Worm (Caenorhabditis elegans) whole organism, young adult: ENCODE data around the gene F08F8.6.

ENCODE experiments used
- B0336.3 ChIP-seq: fragments of 200-800 bp; sonication (Bioruptor generic); IDR thresholded peaks from 2 replicates; pipeline ENCODE4 v1.3.6; 2022; ENCODE audit warnings: missing genetic modification characterization, missing compliant biosample characterization
- C17E4.6 ChIP-seq: fragments of 200-800 bp; sonication (Bioruptor generic); IDR thresholded peaks from 2 replicates; pipeline ENCODE4 v1.3.6; 2022; ENCODE audit warnings: missing genetic modification reagents, missing genetic modification characterization, missing compliant biosample characterization
- F22D6.2 ChIP-seq: sonication (generic microtip); optimal IDR thresholded peaks from 2 replicates; lab custom pipeline; 2016; ENCODE audit warnings: mild to moderate bottlenecking, missing genetic modification characterization, missing compliant biosample characterization
- F52B5.7 ChIP-seq: sonication (generic microtip); optimal IDR thresholded peaks from 2 replicates; lab custom pipeline; 2016; ENCODE audit warnings: mild to moderate bottlenecking, missing genetic modification characterization, missing compliant biosample characterization
- F55B11.4 ChIP-seq: sonication (generic microtip); optimal IDR thresholded peaks from 2 replicates; lab custom pipeline; 2016; ENCODE audit warnings: missing compliant biosample characterization, missing genetic modification characterization, borderline replicate concordance; ENCODE audit not compliant: insufficient read depth
- F57A8.1 ChIP-seq: fragments of 200-800 bp; sonication (Bioruptor generic); optimal IDR thresholded peaks from 2 replicates; lab custom pipeline; 2018; ENCODE audit warnings: mild to moderate bottlenecking, missing genetic modification characterization, moderate library complexity, missing compliant biosample characterization
- T26A5.8 ChIP-seq: sonication (generic microtip); optimal IDR thresholded peaks from 2 replicates; lab custom pipeline; 2016; ENCODE audit warnings: missing genetic modification characterization, missing compliant biosample characterization
- Y95B8A.8 ChIP-seq: fragments of 200-800 bp; sonication (Bioruptor generic); IDR thresholded peaks from 2 replicates; pipeline ENCODE4 v1.3.6; 2022; ENCODE audit warnings: missing genetic modification reagents, missing genetic modification characterization, missing compliant biosample characterization
- aptf-2 ChIP-seq: fragments of 200-800 bp; sonication (Bioruptor generic); conservative IDR thresholded peaks from 2 replicates; pipeline ENCODE4 v1.3.6; 2022; ENCODE audit warnings: missing genetic modification reagents, missing genetic modification characterization, missing compliant biosample characterization
- atf-7 ChIP-seq: sonication (generic microtip); optimal IDR thresholded peaks from 2 replicates; lab custom pipeline; 2017; ENCODE audit warnings: mild to moderate bottlenecking, missing genetic modification characterization, missing compliant biosample characterization
- attf-6 ChIP-seq: fragments of 200-800 bp; sonication (Bioruptor generic); IDR thresholded peaks from 2 replicates; pipeline ENCODE4 v1.3.6; 2022; ENCODE audit warnings: missing genetic modification reagents, missing genetic modification characterization, missing compliant biosample characterization
- bed-1 ChIP-seq: fragments of 200-800 bp; sonication (Bioruptor generic); IDR thresholded peaks from 2 replicates; pipeline ENCODE4 v1.3.6; 2022; ENCODE audit warnings: missing genetic modification reagents, missing genetic modification characterization, missing compliant biosample characterization
- ccch-3 ChIP-seq: fragments of 200-800 bp; sonication (Bioruptor generic); optimal IDR thresholded peaks from 2 replicates; lab custom pipeline; 2018; ENCODE audit warnings: mild to moderate bottlenecking, missing genetic modification characterization, missing compliant biosample characterization
- cebp-2 ChIP-seq: fragments of 200-800 bp; sonication (Bioruptor generic); IDR thresholded peaks from 2 replicates; pipeline ENCODE4 v1.3.6; 2022; ENCODE audit warnings: missing genetic modification characterization, missing compliant biosample characterization
- ceh-27 ChIP-seq: fragments of 200-800 bp; sonication (Bioruptor generic); optimal IDR thresholded peaks from 2 replicates; lab custom pipeline; 2018; ENCODE audit warnings: mild to moderate bottlenecking, missing genetic modification characterization, moderate library complexity, missing compliant biosample characterization
- ceh-40 ChIP-seq: fragments of 200-800 bp; sonication (Bioruptor generic); IDR thresholded peaks from 2 replicates; pipeline ENCODE4 v1.3.6; 2022; ENCODE audit warnings: missing genetic modification characterization, missing compliant biosample characterization
- ceh-58 ChIP-seq: fragments of 200-800 bp; sonication (Bioruptor generic); IDR thresholded peaks from 2 replicates; pipeline ENCODE4 v1.3.6; 2022; ENCODE audit warnings: missing genetic modification characterization, missing compliant biosample characterization
- ceh-91 ChIP-seq: fragments of 200-800 bp; sonication (Bioruptor generic); IDR thresholded peaks from 2 replicates; pipeline ENCODE4 v1.3.6; 2022; ENCODE audit warnings: missing genetic modification reagents, missing genetic modification characterization, missing compliant biosample characterization
- die-1 ChIP-seq: sonication (generic microtip); optimal IDR thresholded peaks from 2 replicates; lab custom pipeline; 2016; ENCODE audit warnings: missing genotype, mild to moderate bottlenecking, missing genetic modification characterization, missing compliant biosample characterization
- dox-1 ChIP-seq: fragments of 200-800 bp; sonication (Bioruptor generic); IDR thresholded peaks from 2 replicates; pipeline ENCODE4 v1.3.6; 2022; ENCODE audit warnings: missing genetic modification reagents, missing genetic modification characterization, missing compliant biosample characterization
- dpff-1 ChIP-seq: sonication (generic microtip); optimal IDR thresholded peaks from 2 replicates; lab custom pipeline; 2017; ENCODE audit warnings: mild to moderate bottlenecking, missing genetic modification characterization, missing compliant biosample characterization
- hmg-1.2 ChIP-seq: fragments of 200-800 bp; sonication (Bioruptor generic); IDR thresholded peaks from 2 replicates; pipeline ENCODE4 v1.3.6; 2022; ENCODE audit warnings: missing genetic modification reagents, missing genetic modification characterization, missing compliant biosample characterization
- hmg-20 ChIP-seq: fragments of 200-800 bp; sonication (Bioruptor generic); IDR thresholded peaks from 2 replicates; pipeline ENCODE4 v1.3.6; 2022; ENCODE audit warnings: missing genetic modification reagents, missing genetic modification characterization, missing compliant biosample characterization
- lag-1 ChIP-seq: fragments of 200-800 bp; sonication (Bioruptor generic); IDR thresholded peaks from 2 replicates; pipeline ENCODE4 v1.3.6; 2022; ENCODE audit warnings: missing genetic modification reagents, missing genetic modification characterization, missing compliant biosample characterization
- lin-35 ChIP-seq, 3 experiments: fragments of 150-350 bp in 2 of 3; sonication (generic microtip) in 1 of 3; optimal IDR thresholded peaks; 2 replicates each; lab custom pipeline; 2014 to 2018; ENCODE audit warnings: missing biosample characterization in 3 of 3, missing genetic modification characterization in 3 of 3, missing genetic modification reagents in 3 of 3
- lin-40 ChIP-seq: sonication (generic microtip); optimal IDR thresholded peaks from 2 replicates; lab custom pipeline; 2016; ENCODE audit warnings: missing genetic modification characterization, mild to moderate bottlenecking, missing compliant biosample characterization, missing genotype, missing genetic modification reagents
- lin-54 ChIP-seq: fragments of 200-800 bp; sonication (Bioruptor generic); optimal IDR thresholded peaks from 2 replicates; lab custom pipeline; 2018; ENCODE audit warnings: mild to moderate bottlenecking, missing genetic modification characterization, missing compliant biosample characterization
- madf-6 ChIP-seq: fragments of 200-800 bp; sonication (Bioruptor generic); IDR thresholded peaks from 2 replicates; pipeline ENCODE4 v1.3.6; 2022; ENCODE audit warnings: missing genetic modification reagents, missing genetic modification characterization, missing compliant biosample characterization
- mcd-1 ChIP-seq: fragments of 200-800 bp; sonication (Bioruptor generic); IDR thresholded peaks from 2 replicates; pipeline ENCODE4 v1.3.6; 2022; ENCODE audit warnings: missing genetic modification reagents, missing genetic modification characterization, missing compliant biosample characterization
- nfyb-1 ChIP-seq: fragments of 200-800 bp; sonication (Bioruptor generic); IDR thresholded peaks from 2 replicates; pipeline ENCODE4 v1.3.6; 2022; ENCODE audit warnings: missing genetic modification reagents, missing genetic modification characterization, missing compliant biosample characterization
- nhr-179 ChIP-seq: sonication (generic microtip); optimal IDR thresholded peaks from 2 replicates; lab custom pipeline; 2016; ENCODE audit warnings: mild to moderate bottlenecking, missing genetic modification characterization, missing compliant biosample characterization
- nhr-80 ChIP-seq: sonication (generic microtip); optimal IDR thresholded peaks from 2 replicates; lab custom pipeline; 2016; ENCODE audit warnings: missing genetic modification characterization, missing compliant biosample characterization
- rcor-1 ChIP-seq: fragments of 200-800 bp; sonication (Bioruptor generic); IDR thresholded peaks from 2 replicates; pipeline ENCODE4 v1.3.6; 2022; ENCODE audit warnings: missing genetic modification reagents, missing genetic modification characterization, missing compliant biosample characterization
- repo-1 ChIP-seq: sonication (generic microtip); optimal IDR thresholded peaks from 2 replicates; lab custom pipeline; 2017; ENCODE audit warnings: mild to moderate bottlenecking, missing genetic modification characterization, missing compliant biosample characterization
- sea-2 ChIP-seq: fragments of 200-800 bp; sonication (Bioruptor generic); IDR thresholded peaks from 2 replicates; pipeline ENCODE4 v1.3.6; 2022; ENCODE audit warnings: missing genetic modification characterization, missing compliant biosample characterization
- sptf-2 ChIP-seq: fragments of 200-800 bp; sonication (Bioruptor generic); optimal IDR thresholded peaks from 2 replicates; lab custom pipeline; 2018; ENCODE audit warnings: mild to moderate bottlenecking, missing genetic modification characterization, missing compliant biosample characterization
- xnd-1 ChIP-seq: sonication (generic microtip); optimal IDR thresholded peaks from 2 replicates; lab custom pipeline; 2016; ENCODE audit warnings: missing genotype, missing genetic modification reagents, missing genetic modification characterization, missing compliant biosample characterization
- zim-3 ChIP-seq: sonication (generic microtip); optimal IDR thresholded peaks from 2 replicates; lab custom pipeline; 2017; ENCODE audit warnings: mild to moderate bottlenecking, missing genetic modification characterization, moderate library complexity, missing compliant biosample characterization

The F08F8.6 gene

ce11 chrIII:7343389-7343788 is at the start of gene F08F8.6:
TSS of gene F08F8.6 (plus strand) at chrIII:7343689.
- no peak for TF ChIP-seq dpff-1
- no peak for TF ChIP-seq F55B11.4
- TF ChIP-seq ceh-91 (GFP tag; lab: Robert Waterston, UW): no peak
- TF ChIP-seq nhr-179: no peak
- no peak for TF ChIP-seq xnd-1 (tag; lab: Kevin White, UChicago)
- TF ChIP-seq bed-1 (GFP tag; lab: Robert Waterston, UW): no peak

ce11 chrIII:7296092-7296668 is 47.3 kb upstream of the F08F8.6 start:
- no peak for TF ChIP-seq T26A5.8
- peak; percentile 12 for TF ChIP-seq ceh-27 (GFP tag; lab: Kevin White, UChicago)
- TF ChIP-seq mcd-1: no peak
- 0 out of 2 replicates have a peak, but pooled peaks have one; percentile 31 for TF ChIP-seq nfyb-1 (GFP tag; lab: Robert Waterston, UW)

DNA sequence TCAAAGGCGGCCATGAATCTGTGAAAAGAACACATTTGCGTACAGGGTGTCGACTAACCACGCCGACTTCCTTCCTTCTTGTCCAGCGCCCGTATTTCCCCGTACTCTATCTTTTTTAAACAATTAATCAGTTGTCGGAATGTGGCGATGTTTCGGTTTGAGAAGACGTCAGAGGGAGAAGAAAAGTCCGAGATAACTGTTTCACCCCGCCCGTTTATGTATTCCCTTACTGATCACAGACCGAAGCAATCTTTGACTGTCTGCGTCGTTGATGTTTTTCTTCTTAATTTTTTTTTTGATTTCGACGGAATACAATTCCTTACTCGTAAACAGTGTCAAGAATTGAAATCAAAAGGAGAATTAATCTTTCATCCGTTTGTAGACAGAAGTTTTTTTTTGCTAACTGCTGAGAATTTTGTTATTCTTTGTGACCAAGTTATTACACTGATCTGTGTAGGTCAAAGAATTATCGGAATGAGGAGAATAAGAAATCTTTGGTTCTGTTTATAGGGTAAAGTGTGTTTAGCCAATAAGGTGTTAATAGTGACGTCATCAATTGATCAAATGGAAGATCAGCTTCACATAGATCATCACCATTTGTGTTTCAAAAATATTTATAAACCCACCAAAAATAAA is 46.3 kb upstream of the F08F8.6 start:
- TF ChIP-seq lin-40 (tag; lab: Kevin White, UChicago) (peak; percentile 31), F52B5.7 (tag; lab: Kevin White, UChicago) (no peak), atf-7 (tag; lab: Kevin White, UChicago) (peak; percentile 31)

- TF ChIP-seq F57A8.1 (GFP tag; lab: Kevin White, UChicago) (no peak), ceh-58 (no peak), nhr-80 (tag; lab: Kevin White, UChicago) (no peak), die-1 (tag; lab: Kevin White, UChicago) (no peak), ceh-40 (GFP tag; lab: Robert Waterston, UW) (no peak), sptf-2 (GFP tag; lab: Kevin White, UChicago) (no peak), dox-1 (GFP tag; lab: Robert Waterston, UW) (no peak), attf-6 (GFP tag; lab: Robert Waterston, UW) (no peak), zim-3 (tag; lab: Kevin White, UChicago) (no peak), sea-2 (no peak), aptf-2 (GFP tag; lab: Robert Waterston, UW) (no peak), repo-1 (tag; lab: Kevin White, UChicago) (no peak)
Measured at ce11 chrIII:7298045-7298444, 45.4 kb upstream of the F08F8.6 start.

- TF ChIP-seq hmg-20 (GFP tag; lab: Robert Waterston, UW) (no peak), madf-6 (GFP tag; lab: Robert Waterston, UW) (no peak), lag-1 (GFP tag; lab: Robert Waterston, UW) (no peak), C17E4.6 (no peak), ccch-3 (GFP tag; lab: Kevin White, UChicago) (no peak), dox-1 (GFP tag; lab: Robert Waterston, UW) (no peak), lin-54 (no peak), rcor-1 (GFP tag; lab: Robert Waterston, UW) (no peak), hmg-1.2 (GFP tag; lab: Robert Waterston, UW) (no peak), F52B5.7 (tag; lab: Kevin White, UChicago) (no peak), die-1 (tag; lab: Kevin White, UChicago) (no peak), lin-35 (GFP tag; optimal IDR thresholded peaks at IDR 0.05; lab: Kevin White, UChicago) (no peak), F22D6.2 (tag; lab: Kevin White, UChicago) (no peak), Y95B8A.8 (GFP tag; lab: Robert Waterston, UW) (no peak), cebp-2 (no peak), B0336.3 (GFP tag; lab: Robert Waterston, UW) (no peak)
Measured at ce11 chrIII:7299466-7299865, 44.0 kb upstream of the F08F8.6 start, which contains the start of the genes B0361.14 and B0361.9. TSS of gene B0361.14 (minus strand) at chrIII:7299531. TSS of gene B0361.9 (minus strand) at chrIII:7299631.
